Worm (Caenorhabditis elegans): ENCODE measurements around the gene snx-1.

Gene snx-1

DNA sequence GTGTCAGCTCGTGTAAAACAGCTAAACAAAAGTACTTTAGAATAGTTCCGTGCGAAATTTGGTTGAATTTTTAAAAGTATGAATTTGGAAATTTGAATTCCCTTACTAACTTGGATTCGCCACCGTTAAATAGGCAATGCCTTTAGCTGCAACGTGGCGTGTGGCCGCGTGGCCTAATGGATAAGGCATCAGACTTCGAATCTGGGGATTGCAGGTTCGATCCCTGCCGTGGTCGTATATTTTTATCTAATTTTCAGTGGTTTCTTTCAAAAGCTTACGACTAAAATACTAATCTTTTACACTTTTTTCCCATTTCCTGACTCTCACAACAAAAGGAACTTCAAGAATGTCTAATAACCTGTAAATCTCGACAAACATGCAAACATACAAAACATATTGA, 39.1 kb upstream of the snx-1 start:
- TF ChIP-seq nhr-43 (tag; optimal IDR thresholded peaks at IDR 0.05; ENCODE audit: poor library complexity, severe bottlenecking), result no peak
- no peak for TF ChIP-seq elt-2 (tag; optimal IDR thresholded peaks at IDR 0.05)
- no peak for TF ChIP-seq aly-2 (tag; optimal IDR thresholded peaks at IDR 0.05)
- no peak for TF ChIP-seq pqm-1 (tag; optimal IDR thresholded peaks at IDR 0.05)
- TF ChIP-seq snpc-4 (tag; optimal IDR thresholded peaks at IDR 0.05), result no peak
- no peak for TF ChIP-seq fkh-10 (GFP tag; optimal IDR thresholded peaks at IDR 0.05)
- TF ChIP-seq elt-1 (tag; optimal IDR thresholded peaks at IDR 0.05), result no peak
- TF ChIP-seq nhr-76 (tag; optimal IDR thresholded peaks at IDR 0.05), result no peak
- no peak for TF ChIP-seq eor-1 (tag; optimal IDR thresholded peaks at IDR 0.05)
- no peak for TF ChIP-seq nfya-1 (tag; optimal IDR thresholded peaks at IDR 0.05; ENCODE audit: insufficient read depth)
- TF ChIP-seq ama-1 (optimal IDR thresholded peaks at IDR 0.05), result no peak
- no peak for TF ChIP-seq mml-1 (tag; optimal IDR thresholded peaks at IDR 0.05)
- no peak for TF ChIP-seq skn-1 (tag; optimal IDR thresholded peaks at IDR 0.05)
- TF ChIP-seq ceh-28 (tag; optimal IDR thresholded peaks at IDR 0.05), result no peak
- no peak for TF ChIP-seq pha-4 (tag; optimal IDR thresholded peaks at IDR 0.05)
- TF ChIP-seq nhr-11 (tag; optimal IDR thresholded peaks at IDR 0.05), result no peak

DNA sequence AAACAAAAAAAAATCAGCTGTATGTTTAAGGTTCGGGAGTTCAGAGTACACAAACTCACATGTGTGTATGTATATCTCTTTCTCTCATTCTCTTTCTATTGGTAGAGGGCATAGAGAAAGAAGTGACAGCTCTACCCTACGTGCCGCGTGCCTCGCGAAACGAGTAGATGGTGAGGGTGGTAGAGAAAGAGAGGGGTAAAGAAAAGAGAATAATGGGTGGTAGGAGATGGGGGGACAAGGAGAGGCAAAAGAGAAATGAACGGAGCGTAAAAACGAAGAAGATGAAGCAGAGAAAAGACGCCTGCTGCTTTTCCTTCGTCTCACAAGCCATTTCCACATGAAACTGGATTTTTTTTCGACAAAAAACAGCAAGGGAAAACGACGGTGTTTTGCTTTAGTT, 35.6 kb upstream of the snx-1 start:
- no peak for TF ChIP-seq aly-2 (tag; optimal IDR thresholded peaks at IDR 0.05)
- TF ChIP-seq R02D3.7 (tag; optimal IDR thresholded peaks at IDR 0.05), result peak; percentile 58
- peak; percentile 32 for TF ChIP-seq skn-1 (tag; optimal IDR thresholded peaks at IDR 0.05)
- TF ChIP-seq fos-1 (tag; optimal IDR thresholded peaks at IDR 0.05), result peak; percentile 65
- no peak for TF ChIP-seq ztf-11 (tag; optimal IDR thresholded peaks at IDR 0.05)
- peak; percentile 34 for TF ChIP-seq lsy-12 (tag; optimal IDR thresholded peaks at IDR 0.05)
- peak; percentile 77 for TF ChIP-seq ceh-82 (tag; optimal IDR thresholded peaks at IDR 0.05)
- peak; percentile 92 for TF ChIP-seq jun-1 (tag; optimal IDR thresholded peaks at IDR 0.05)
- no peak for TF ChIP-seq ZK546.5 (tag; optimal IDR thresholded peaks at IDR 0.05)
- TF ChIP-seq ztf-4 (tag; optimal IDR thresholded peaks at IDR 0.05), result peak; percentile 67
- TF ChIP-seq lin-39 (tag; optimal IDR thresholded peaks at IDR 0.05), result peak; percentile 89
- TF ChIP-seq elt-3 (tag; optimal IDR thresholded peaks at IDR 0.05), result peak in 1 of 3 experiments; percentile 30
- peak; percentile 93 for TF ChIP-seq nhr-25 (tag; optimal IDR thresholded peaks at IDR 0.05)
- peak; percentile 81 for TF ChIP-seq elt-1 (tag; optimal IDR thresholded peaks at IDR 0.05)
- TF ChIP-seq tbx-2 (tag; optimal IDR thresholded peaks at IDR 0.05), result peak; percentile 72
- TF ChIP-seq unc-62 (GFP tag; optimal IDR thresholded peaks at IDR 0.05), result peak; percentile 99
- peak; percentile 99 for TF ChIP-seq hmg-11 (tag; optimal IDR thresholded peaks at IDR 0.05)
- TF ChIP-seq mdl-1 (tag; optimal IDR thresholded peaks at IDR 0.05), result peak; percentile 93
- TF ChIP-seq ceh-16 (tag; optimal IDR thresholded peaks at IDR 0.05), result no peak
- TF ChIP-seq ceh-28 (tag; optimal IDR thresholded peaks at IDR 0.05), result peak; percentile 83
- TF ChIP-seq egl-5 (tag; optimal IDR thresholded peaks at IDR 0.05), result peak; percentile 98
- TF ChIP-seq nhr-12 (tag; optimal IDR thresholded peaks at IDR 0.05), result no peak
- peak; percentile 72 for TF ChIP-seq ama-1 (optimal IDR thresholded peaks at IDR 0.05)
- peak; percentile 65 for TF ChIP-seq lin-15B (tag; optimal IDR thresholded peaks at IDR 0.05)
- TF ChIP-seq snpc-4 (tag; optimal IDR thresholded peaks at IDR 0.05), result peak; percentile 84
- TF ChIP-seq nhr-76 (tag; optimal IDR thresholded peaks at IDR 0.05), result no peak
- TF ChIP-seq fkh-10 (GFP tag; optimal IDR thresholded peaks at IDR 0.05), result peak; percentile 79
- TF ChIP-seq sea-2 (GFP tag; optimal IDR thresholded peaks at IDR 0.05), result no peak
- no peak for TF ChIP-seq daf-12 (tag; optimal IDR thresholded peaks at IDR 0.05)
- TF ChIP-seq nfya-1 (tag; optimal IDR thresholded peaks at IDR 0.05; ENCODE audit: insufficient read depth), result peak; percentile 96
- TF ChIP-seq unc-39 (tag; optimal IDR thresholded peaks at IDR 0.05), result no peak
- TF ChIP-seq nhr-28 (tag; optimal IDR thresholded peaks at IDR 0.05), result no peak
- peak; percentile 99 for TF ChIP-seq pha-4 (tag; optimal IDR thresholded peaks at IDR 0.05)
- no peak for TF ChIP-seq eor-1 (tag; optimal IDR thresholded peaks at IDR 0.05)
- TF ChIP-seq nhr-67 (tag; optimal IDR thresholded peaks at IDR 0.05), result no peak
- peak; percentile 89 for TF ChIP-seq egl-27 (tag; optimal IDR thresholded peaks at IDR 0.05)
- peak; percentile 90 for TF ChIP-seq fkh-2 (tag; optimal IDR thresholded peaks at IDR 0.05)
- TF ChIP-seq mml-1 (tag; optimal IDR thresholded peaks at IDR 0.05), result no peak
- TF ChIP-seq pqm-1 (tag; optimal IDR thresholded peaks at IDR 0.05), result peak; percentile 90
- TF ChIP-seq nhr-11 (tag; optimal IDR thresholded peaks at IDR 0.05), result peak; percentile 80
- peak; percentile 88 for TF ChIP-seq nhr-43 (tag; optimal IDR thresholded peaks at IDR 0.05; ENCODE audit: poor library complexity, severe bottlenecking)
- no peak for TF ChIP-seq ceh-9 (tag; optimal IDR thresholded peaks at IDR 0.05)
- peak; percentile 80 for TF ChIP-seq elt-2 (tag; optimal IDR thresholded peaks at IDR 0.05)
- no peak for TF ChIP-seq nhr-237 (tag; optimal IDR thresholded peaks at IDR 0.05)
- TF ChIP-seq nhr-77 (tag; optimal IDR thresholded peaks at IDR 0.05), result peak; percentile 23
- peak; percentile 21 for TF ChIP-seq zag-1 (tag; optimal IDR thresholded peaks at IDR 0.05)
- peak; percentile 83 for TF ChIP-seq nhr-23 (tag; optimal IDR thresholded peaks at IDR 0.05)

Measured in whole organism, L3 larva.